Fruit fly (Drosophila melanogaster) whole organism, adult: ENCODE results near the gene Tm1.

ENCODE experiments used
- CG11617 ChIP-seq: fragments of 200-800 bp; sonication (Bioruptor generic); optimal IDR thresholded peaks from 2 replicates; lab custom pipeline; 2017; ENCODE audit warnings: mild to moderate bottlenecking, missing biosample characterization, missing genetic modification reagents, missing genetic modification characterization
- CG12768 ChIP-seq: fragments of 200-800 bp; sonication (Bioruptor generic); optimal IDR thresholded peaks from 2 replicates; lab custom pipeline; 2017; ENCODE audit warnings: missing biosample characterization, missing genetic modification characterization, mild to moderate bottlenecking, moderate library complexity, missing genetic modification reagents
- CG14711 ChIP-seq: fragments of 200-800 bp; sonication (Bioruptor generic); optimal IDR thresholded peaks from 2 replicates; lab custom pipeline; 2018; ENCODE audit warnings: missing biosample characterization, mild to moderate bottlenecking, missing genetic modification characterization, moderate library complexity
- CG1620 ChIP-seq: fragments of 200-800 bp; sonication (Bioruptor generic); optimal IDR thresholded peaks from 2 replicates; lab custom pipeline; 2016; ENCODE audit warnings: missing biosample characterization, missing genetic modification characterization
- CG33017 ChIP-seq: fragments of 200-800 bp; sonication (Bioruptor generic); optimal IDR thresholded peaks from 2 replicates; lab custom pipeline; 2018; ENCODE audit warnings: missing biosample characterization, mild to moderate bottlenecking, missing genetic modification characterization, moderate library complexity
- CG5204 ChIP-seq: fragments of 200-800 bp; sonication (Bioruptor generic); optimal IDR thresholded peaks from 2 replicates; lab custom pipeline; 2016; ENCODE audit warnings: missing biosample characterization, missing genetic modification characterization
- CG7045 ChIP-seq: fragments of 200-800 bp; sonication (Bioruptor generic); optimal IDR thresholded peaks from 2 replicates; lab custom pipeline; 2017; ENCODE audit warnings: missing biosample characterization, mild to moderate bottlenecking, missing genetic modification characterization
- CG7101 ChIP-seq: fragments of 200-800 bp; sonication (Bioruptor generic); optimal IDR thresholded peaks from 2 replicates; lab custom pipeline; 2018; ENCODE audit warnings: missing biosample characterization, mild to moderate bottlenecking, missing genetic modification characterization, moderate library complexity
- Clk ChIP-seq: fragments of 200-800 bp; sonication (Bioruptor generic); optimal IDR thresholded peaks from 2 replicates; lab custom pipeline; 2017; ENCODE audit warnings: missing biosample characterization, missing genetic modification characterization
- Crg-1 ChIP-seq: fragments of 200-800 bp; sonication (Bioruptor generic); optimal IDR thresholded peaks from 2 replicates; lab custom pipeline; 2016; ENCODE audit warnings: missing biosample characterization, missing genetic modification characterization
- Hr96 ChIP-seq: fragments of 200-800 bp; sonication (Bioruptor generic); optimal IDR thresholded peaks from 2 replicates; lab custom pipeline; 2016; ENCODE audit warnings: missing biosample characterization, missing genetic modification characterization
- Mnt ChIP-seq: fragments of 200-800 bp; sonication (Bioruptor generic); optimal IDR thresholded peaks from 2 replicates; lab custom pipeline; 2016; ENCODE audit warnings: missing biosample characterization, mild to moderate bottlenecking, missing genetic modification characterization
- bab1 ChIP-seq: fragments of 200-800 bp; sonication (Bioruptor generic); optimal IDR thresholded peaks from 3 replicates; lab custom pipeline; 2019; ENCODE audit warnings: missing biosample characterization, mild to moderate bottlenecking, missing genetic modification characterization, moderate library complexity
- cic ChIP-seq: fragments of 200-800 bp; sonication (Bioruptor generic); optimal IDR thresholded peaks from 2 replicates; lab custom pipeline; 2017; ENCODE audit warnings: missing biosample characterization, mild to moderate bottlenecking, missing genetic modification characterization, moderate library complexity
- cnc ChIP-seq, 2 experiments: fragments of >200 bp; optimal IDR thresholded peaks; 2 replicates each; lab custom pipeline; 2017
- kay ChIP-seq: fragments of 200-800 bp; sonication (Bioruptor generic); peaks from one replicate; lab custom pipeline; 2016; ENCODE audit warnings: missing biosample characterization, missing genetic modification characterization, borderline replicate concordance
- ovo ChIP-seq: fragments of 200-800 bp; sonication (Bioruptor generic); optimal IDR thresholded peaks from 2 replicates; lab custom pipeline; 2016; ENCODE audit warnings: missing biosample characterization, missing genetic modification characterization
- pad ChIP-seq: fragments of 200-800 bp; sonication (Bioruptor generic); optimal IDR thresholded peaks from 3 replicates; lab custom pipeline; 2017; ENCODE audit warnings: missing biosample characterization, missing genetic modification characterization, mild to moderate bottlenecking, moderate library complexity, missing genetic modification reagents
- tj ChIP-seq: fragments of 200-800 bp; sonication (Bioruptor generic); optimal IDR thresholded peaks from 3 replicates; lab custom pipeline; 2017; ENCODE audit warnings: missing biosample characterization, mild to moderate bottlenecking, missing genetic modification characterization, moderate library complexity
- toe ChIP-seq: fragments of 200-800 bp; sonication (Bioruptor generic); optimal IDR thresholded peaks from 2 replicates; lab custom pipeline; 2016; ENCODE audit warnings: missing biosample characterization, missing genetic modification characterization

Tm1 gene

DNA sequence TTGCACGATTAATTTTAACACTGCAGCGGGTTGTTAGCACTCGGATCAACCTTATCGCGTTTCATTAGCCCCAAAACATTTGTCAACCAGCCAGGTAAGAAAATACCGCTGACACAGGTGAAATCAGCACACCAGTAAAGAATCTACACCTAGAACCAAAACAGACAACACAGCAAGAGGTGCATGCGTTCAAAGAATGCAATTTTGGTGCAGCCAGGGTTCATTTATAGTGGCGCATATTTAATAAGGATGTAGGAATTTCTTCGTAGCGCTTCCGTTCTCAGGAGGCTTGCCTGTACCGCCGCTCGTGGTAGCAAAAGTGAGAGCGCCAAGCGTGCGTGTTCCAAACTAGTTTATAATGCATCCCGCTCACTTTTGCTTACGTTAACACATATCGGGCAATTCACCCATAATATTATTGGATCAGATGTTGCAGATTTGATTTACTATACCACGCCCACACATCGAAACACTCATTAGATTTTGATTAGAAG is 64.5 kb downstream of the Tm1 start:
- TF ChIP-seq toe (GFP tag; lab: Kevin White, UChicago): no peak
- TF ChIP-seq Mnt (GFP tag; lab: Kevin White, UChicago): no peak
- TF ChIP-seq CG5204 (GFP tag; lab: Kevin White, UChicago): no peak
- no peak for TF ChIP-seq Clk (GFP tag; lab: Kevin White, UChicago)
- TF ChIP-seq CG7101 (tag; lab: Kevin White, UChicago): no peak
- peak; percentile 0 for TF ChIP-seq CG12768 (GFP tag; lab: Kevin White, UChicago)
- no peak for TF ChIP-seq Hr96 (GFP tag; lab: Kevin White, UChicago)
- TF ChIP-seq tj (GFP tag; lab: Kevin White, UChicago): peak; percentile 94
- no peak for TF ChIP-seq CG1620 (GFP tag; lab: Kevin White, UChicago)
- TF ChIP-seq CG7045 (GFP tag; lab: Kevin White, UChicago): peak; percentile 3
- TF ChIP-seq ovo (GFP tag; lab: Kevin White, UChicago): no peak
- TF ChIP-seq pad (GFP tag; lab: Kevin White, UChicago): no peak
- TF ChIP-seq Crg-1 (GFP tag; lab: Kevin White, UChicago): no peak

DNA sequence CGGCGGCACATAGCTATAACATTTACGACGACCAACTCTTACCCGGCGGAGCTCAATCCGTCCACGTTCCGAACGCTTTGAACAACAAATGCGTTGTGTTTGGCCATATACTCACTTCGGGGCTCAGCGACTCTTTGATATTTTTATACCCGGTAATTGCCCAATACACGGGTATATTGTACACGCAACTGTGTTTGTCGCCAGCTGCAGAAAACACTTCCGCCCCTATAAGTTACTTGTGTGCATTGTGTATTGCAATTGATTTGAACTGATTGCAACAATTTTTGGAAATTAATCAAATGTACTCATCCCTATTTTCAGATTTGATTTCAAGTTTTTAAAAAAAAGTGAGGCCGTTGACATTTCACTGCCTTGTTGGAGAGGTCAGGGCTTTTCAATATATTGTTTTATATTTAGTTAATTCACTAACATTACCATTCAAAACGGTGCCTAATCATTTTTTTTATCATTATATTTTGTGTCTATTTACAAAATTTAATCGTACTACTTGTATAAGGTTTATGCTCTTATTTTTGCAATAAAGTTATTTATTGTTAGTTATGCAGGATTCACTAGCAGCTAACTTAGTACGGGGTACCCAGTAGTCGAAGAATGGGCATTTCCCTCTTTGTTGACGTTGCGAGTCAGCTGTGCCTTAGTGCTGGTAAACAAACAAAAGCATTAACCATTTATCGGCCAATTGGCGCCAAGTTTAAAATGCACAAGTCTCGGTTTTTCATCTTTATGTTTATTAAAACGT is 65.1 kb downstream of the Tm1 start, which contains the start of gene Nagk:
Gene Nagk (minus strand): TSS at position 331 of the 760 bp plus-strand sequence.
- TF ChIP-seq ovo (GFP tag; lab: Kevin White, UChicago): peak; percentile 38
- peak; percentile 58 for TF ChIP-seq cic
- TF ChIP-seq Crg-1 (GFP tag; lab: Kevin White, UChicago): peak; percentile 78
- TF ChIP-seq CG7045 (GFP tag; lab: Kevin White, UChicago): peak; percentile 67
- TF ChIP-seq bab1 (GFP tag; lab: Kevin White, UChicago): peak; percentile 1
- peak; percentile 51 for TF ChIP-seq Clk (GFP tag; lab: Kevin White, UChicago)
- peak; percentile 86 for TF ChIP-seq CG11617 (GFP tag; lab: Kevin White, UChicago)
- TF ChIP-seq CG1620 (GFP tag; lab: Kevin White, UChicago): peak; percentile 64
- TF ChIP-seq kay (GFP tag; lab: Kevin White, UChicago): no peak
- no peak for TF ChIP-seq tj (GFP tag; lab: Kevin White, UChicago)
- TF ChIP-seq CG14711 (tag; lab: Kevin White, UChicago): peak; percentile 44
- no peak for TF ChIP-seq Hr96 (GFP tag; lab: Kevin White, UChicago)
- peak; percentile 68 for TF ChIP-seq pad (GFP tag; lab: Kevin White, UChicago)
- TF ChIP-seq Mnt (GFP tag; lab: Kevin White, UChicago): peak; percentile 82
- peak; percentile 35 for TF ChIP-seq CG12768 (GFP tag; lab: Kevin White, UChicago)
- TF ChIP-seq cnc (optimal IDR thresholded peaks at IDR 0.05; lab: Kevin White, UChicago): no peak
- TF ChIP-seq CG33017 (tag; lab: Kevin White, UChicago): peak; percentile 24
- TF ChIP-seq CG7101 (tag; lab: Kevin White, UChicago): peak; percentile 58
- peak; percentile 90 for TF ChIP-seq toe (GFP tag; lab: Kevin White, UChicago)

DNA sequence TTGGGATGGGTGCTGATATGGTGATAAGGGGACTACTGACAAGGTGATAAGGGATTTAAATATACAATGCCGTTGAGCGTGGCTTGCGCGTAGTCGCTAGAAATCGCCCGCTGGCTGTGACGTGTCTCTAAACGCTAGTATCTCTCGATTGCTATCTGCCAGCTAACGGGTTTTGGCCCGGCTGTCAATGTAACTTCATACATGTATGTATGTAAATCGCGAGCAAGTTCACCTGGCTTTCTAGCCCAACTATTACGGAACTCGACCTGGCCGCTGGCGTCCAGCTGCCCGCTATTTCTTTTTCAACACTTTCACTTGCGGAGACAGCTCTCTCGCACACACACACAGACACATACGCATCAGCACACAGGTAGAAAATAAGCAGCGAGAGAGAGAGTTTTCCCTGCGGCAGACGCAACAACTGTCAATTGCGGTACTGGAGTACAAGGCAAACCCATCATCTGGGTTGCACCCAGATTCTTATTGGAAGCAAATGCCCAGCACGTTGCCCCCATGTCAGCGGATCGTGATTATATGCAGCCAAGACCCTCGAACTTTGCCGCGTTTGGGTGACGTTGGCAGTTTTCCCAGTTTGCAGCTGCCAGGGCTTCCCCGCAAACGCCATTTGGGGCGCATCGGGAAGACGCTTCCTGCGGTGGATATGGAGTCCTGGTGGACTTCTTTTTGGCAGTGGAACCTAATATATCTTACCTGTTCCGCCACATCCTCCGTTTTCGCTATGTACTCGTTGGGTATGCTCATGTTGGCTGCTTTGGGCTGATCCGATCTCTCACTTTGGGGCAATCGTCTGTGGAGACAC is 67.4 kb downstream of the Tm1 start:
- TF ChIP-seq Clk (GFP tag; lab: Kevin White, UChicago) (no peak), cic (no peak), CG1620 (GFP tag; lab: Kevin White, UChicago) (no peak), cnc (optimal IDR thresholded peaks at IDR 0.05; lab: Kevin White, UChicago) (peak; percentile 60 to 77), bab1 (GFP tag; lab: Kevin White, UChicago) (no peak), pad (GFP tag; lab: Kevin White, UChicago) (no peak), CG7101 (tag; lab: Kevin White, UChicago) (no peak), CG33017 (tag; lab: Kevin White, UChicago) (no peak), CG5204 (GFP tag; lab: Kevin White, UChicago) (no peak), Mnt (GFP tag; lab: Kevin White, UChicago) (no peak), toe (GFP tag; lab: Kevin White, UChicago) (no peak), ovo (GFP tag; lab: Kevin White, UChicago) (peak; percentile 10), kay (GFP tag; lab: Kevin White, UChicago) (no peak), Crg-1 (GFP tag; lab: Kevin White, UChicago) (no peak), CG11617 (GFP tag; lab: Kevin White, UChicago) (no peak), CG12768 (GFP tag; lab: Kevin White, UChicago) (no peak), tj (GFP tag; lab: Kevin White, UChicago) (peak; percentile 21), CG14711 (tag; lab: Kevin White, UChicago) (no peak), CG7045 (GFP tag; lab: Kevin White, UChicago) (no peak), Hr96 (GFP tag; lab: Kevin White, UChicago) (no peak)

dm6 chr3R:15346018-15346383 is 68.0 kb downstream of the Tm1 start, which contains the start of the genes Surf4 and CG31301:
Surf4 (minus strand) TSS chr3R:15346176.
CG31301 (plus strand) TSS chr3R:15346205.
- peak; percentile 84 for TF ChIP-seq Mnt (GFP tag; lab: Kevin White, UChicago)
- TF ChIP-seq CG7101 (tag; lab: Kevin White, UChicago): no peak
- TF ChIP-seq tj (GFP tag; lab: Kevin White, UChicago): no peak
- no peak for TF ChIP-seq pad (GFP tag; lab: Kevin White, UChicago)
- peak; percentile 41 for TF ChIP-seq bab1 (GFP tag; lab: Kevin White, UChicago)
